Worm (Caenorhabditis elegans): Measurements from ENCODE around the gene cyp-33C4.

Gene cyp-33C4

DNA sequence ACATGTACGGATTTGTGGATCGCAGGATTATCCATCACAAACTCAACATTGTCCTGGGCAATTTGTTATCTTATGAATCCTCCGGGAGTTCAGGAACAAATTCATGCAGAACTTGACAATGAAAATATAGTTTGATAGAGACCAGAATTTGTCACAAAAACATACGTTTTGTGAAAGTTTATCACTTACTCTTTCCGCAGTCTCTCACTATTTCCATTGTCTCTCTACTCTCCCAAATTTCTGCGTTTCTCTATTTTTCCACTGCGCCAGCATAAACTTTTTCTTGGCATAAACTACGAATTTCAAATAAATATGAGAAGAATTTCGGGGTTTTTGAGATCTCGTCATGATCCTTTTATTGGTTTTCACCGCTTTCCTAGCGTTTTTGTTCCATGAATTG lies 6.7 kb downstream of the cyp-33C4 start, which contains the start of gene cyp-33C3:
TSS of gene cyp-33C3 (plus strand) at position 149 of the 400 bp plus-strand sequence.
- TF ChIP-seq nhr-19 (GFP tag; conservative IDR thresholded peaks at IDR 0.05): no peak
- peak in 1 of 6 experiments; percentile 21 for TF ChIP-seq elt-3 (tag; optimal IDR thresholded peaks at IDR 0.05)
- TF ChIP-seq lin-14 (GFP tag; optimal IDR thresholded peaks at IDR 0.05): peak; percentile 56
- TF ChIP-seq C16A3.4 (tag; optimal IDR thresholded peaks at IDR 0.05): no peak
- TF ChIP-seq efl-3 (GFP tag; optimal IDR thresholded peaks at IDR 0.05): no peak
- TF ChIP-seq blmp-1 (tag; optimal IDR thresholded peaks at IDR 0.05): peak; percentile 48
- peak; percentile 17 for TF ChIP-seq nhr-20 (tag; optimal IDR thresholded peaks at IDR 0.05)

DNA sequence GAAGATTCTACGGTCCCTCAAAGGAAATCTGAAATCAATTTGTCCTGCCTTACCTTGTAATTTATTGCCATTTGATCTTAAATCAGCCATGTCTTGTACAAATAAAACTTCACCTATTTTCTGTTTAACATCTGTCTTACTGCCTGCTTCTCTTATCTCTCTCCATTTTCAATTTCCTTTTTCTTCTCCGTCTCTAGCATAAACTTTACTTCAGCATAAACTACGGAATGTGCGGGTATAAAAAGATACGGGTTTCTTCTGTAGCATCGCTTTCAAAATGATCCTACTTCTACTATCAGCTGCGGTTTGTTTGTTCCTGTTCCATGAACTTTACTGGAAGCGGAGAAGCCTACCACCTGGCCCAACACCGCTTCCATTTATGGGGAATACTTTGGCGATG lies 8.8 kb downstream of the cyp-33C4 start, which contains the start of gene cyp-33C5:
TSS of gene cyp-33C5 (plus strand) at position 254 of the 400 bp plus-strand sequence.
- TF ChIP-seq lsy-2 (tag; optimal IDR thresholded peaks at IDR 0.05) (peak in 1 of 2 experiments; percentile 16), ceh-82 (tag; optimal IDR thresholded peaks at IDR 0.05) (peak in 1 of 3 experiments; percentile 17), fkh-10 (GFP tag; optimal IDR thresholded peaks at IDR 0.05) (no peak), nhr-85 (tag) (peak; percentile 67), snu-23 (GFP tag; optimal IDR thresholded peaks at IDR 0.05) (peak; percentile 29), efl-1 (optimal IDR thresholded peaks at IDR 0.05) (peak; percentile 43 to 59), efl-1 (GFP tag; optimal IDR thresholded peaks at IDR 0.05 in 1 of 2) (peak in 1 of 2 experiments; percentile 92), elt-3 (tag; optimal IDR thresholded peaks at IDR 0.05) (peak in 2 of 6 experiments; percentile 46 to 54), lin-14 (GFP tag; optimal IDR thresholded peaks at IDR 0.05) (peak; percentile 84), alr-1 (tag; optimal IDR thresholded peaks at IDR 0.05; ENCODE audit: borderline replicate concordance) (no peak), lin-35 (GFP tag; optimal IDR thresholded peaks at IDR 0.05) (peak in 1 of 2 experiments; percentile 31), elt-2 (tag; optimal IDR thresholded peaks at IDR 0.05) (peak; percentile 11), blmp-1 (tag; optimal IDR thresholded peaks at IDR 0.05) (peak; percentile 62), nhr-20 (tag; optimal IDR thresholded peaks at IDR 0.05) (peak; percentile 75), nhr-77 (tag; optimal IDR thresholded peaks at IDR 0.05) (peak; percentile 22), rnt-1 (tag; optimal IDR thresholded peaks at IDR 0.05) (peak; percentile 12), zip-4 (GFP tag; optimal IDR thresholded peaks at IDR 0.05) (no peak)

DNA sequence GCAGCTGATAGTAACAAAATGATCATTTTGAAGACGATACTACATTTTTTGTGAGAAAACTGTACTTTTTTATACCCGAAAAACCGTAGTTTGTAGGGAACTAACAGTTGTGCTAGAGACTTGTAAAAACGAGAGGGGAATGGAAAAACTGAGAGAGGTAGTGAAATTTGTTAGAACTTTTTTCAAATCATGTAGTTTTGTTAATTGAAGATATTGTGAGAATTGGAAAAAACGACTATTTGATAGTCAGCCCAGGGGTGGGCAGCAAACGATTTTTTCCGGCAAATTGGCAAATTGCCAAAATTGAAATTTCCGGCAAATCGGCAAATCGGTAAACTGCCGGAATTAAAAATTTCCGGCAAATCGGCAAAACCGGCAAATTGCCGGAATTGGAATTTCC lies 13.4 kb downstream of the cyp-33C4 start, which contains the start of gene cyp-33C6:
TSS of gene cyp-33C6 (minus strand) at position 101 of the 400 bp plus-strand sequence.
- no peak for TF ChIP-seq vab-15 (tag; optimal IDR thresholded peaks at IDR 0.05)
- no peak for TF ChIP-seq swsn-7 (tag; optimal IDR thresholded peaks at IDR 0.05)

DNA sequence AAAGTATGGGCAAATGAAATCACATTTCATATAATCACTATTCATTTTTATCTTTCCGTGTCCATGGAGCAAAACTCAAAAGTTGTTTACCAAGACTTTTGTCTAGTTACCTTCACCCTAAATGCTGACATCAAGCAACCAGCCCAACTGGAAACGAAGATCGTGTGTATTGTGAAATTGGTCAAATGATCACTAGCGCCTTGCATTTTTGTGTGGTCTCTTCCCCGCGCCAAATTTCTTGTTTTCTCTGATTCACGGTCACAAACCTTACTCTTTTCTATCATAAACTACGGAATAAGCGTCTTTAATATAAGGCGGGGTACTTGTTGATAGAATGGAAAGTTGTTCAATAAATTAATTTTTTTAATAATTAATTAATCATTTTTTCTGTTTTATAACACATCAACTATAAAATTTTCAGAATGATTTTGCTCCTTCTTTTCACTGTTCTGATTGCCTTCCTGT lies 14.2 kb downstream of the cyp-33C4 start, which contains the start of gene cyp-33C7:
TSS of gene cyp-33C7 (plus strand) at position 415 of the 465 bp plus-strand sequence.
- TF ChIP-seq Y116A8C.19 (tag; optimal IDR thresholded peaks at IDR 0.05; ENCODE audit: borderline replicate concordance): no peak
- TF ChIP-seq jun-1 (tag; optimal IDR thresholded peaks at IDR 0.05): peak; percentile 46
- TF ChIP-seq hlh-4 (tag; optimal IDR thresholded peaks at IDR 0.05): no peak
- TF ChIP-seq hlh-17 (GFP tag; optimal IDR thresholded peaks at IDR 0.05; ENCODE audit: borderline replicate concordance): no peak
- TF ChIP-seq nhr-12 (tag; optimal IDR thresholded peaks at IDR 0.05): no peak
- TF ChIP-seq nhr-71 (tag; optimal IDR thresholded peaks at IDR 0.05): peak; percentile 59
- no peak for TF ChIP-seq rnt-1 (tag; optimal IDR thresholded peaks at IDR 0.05)
- TF ChIP-seq ets-5 (GFP tag; IDR thresholded peaks at IDR 0.05): no peak
- no peak for TF ChIP-seq fos-1 (tag; optimal IDR thresholded peaks at IDR 0.05)
- TF ChIP-seq ceh-82 (tag; optimal IDR thresholded peaks at IDR 0.05): peak in 1 of 3 experiments; percentile 26
- peak; percentile 33 for TF ChIP-seq snu-23 (GFP tag; optimal IDR thresholded peaks at IDR 0.05)
- no peak for TF ChIP-seq nhr-19 (GFP tag; conservative IDR thresholded peaks at IDR 0.05)
- no peak for TF ChIP-seq lin-13 (GFP tag; optimal IDR thresholded peaks at IDR 0.05)
- peak; percentile 14 for TF ChIP-seq tbx-2 (tag; optimal IDR thresholded peaks at IDR 0.05)
- TF ChIP-seq lin-14 (GFP tag; optimal IDR thresholded peaks at IDR 0.05): peak; percentile 88
- TF ChIP-seq elt-3 (tag; optimal IDR thresholded peaks at IDR 0.05): peak in 1 of 6 experiments; percentile 37
- TF ChIP-seq ceh-8 (GFP tag; optimal IDR thresholded peaks at IDR 0.05): no peak
- TF ChIP-seq C16A3.4 (tag; optimal IDR thresholded peaks at IDR 0.05): peak; percentile 25
- TF ChIP-seq pax-3 (tag; optimal IDR thresholded peaks at IDR 0.05): no peak
- peak; percentile 19 for TF ChIP-seq mep-1 (tag; optimal IDR thresholded peaks at IDR 0.05)
- TF ChIP-seq elt-2 (tag; optimal IDR thresholded peaks at IDR 0.05): peak; percentile 75
- TF ChIP-seq blmp-1 (tag; optimal IDR thresholded peaks at IDR 0.05): peak; percentile 20
- peak; percentile 36 for TF ChIP-seq nhr-90 (tag; optimal IDR thresholded peaks at IDR 0.05; ENCODE audit: poor library complexity)
- TF ChIP-seq pqm-1 (tag; optimal IDR thresholded peaks at IDR 0.05): no peak
- peak in 1 of 2 experiments; percentile 29 for TF ChIP-seq efl-1 (optimal IDR thresholded peaks at IDR 0.05)
- TF ChIP-seq efl-1 (GFP tag; optimal IDR thresholded peaks at IDR 0.05 in 1 of 2): peak in 1 of 2 experiments; percentile 52
- TF ChIP-seq mab-9 (GFP tag; IDR thresholded peaks at IDR 0.05): no peak
- no peak for TF ChIP-seq nhr-28 (tag; optimal IDR thresholded peaks at IDR 0.05)
- TF ChIP-seq fkh-8 (tag; optimal IDR thresholded peaks at IDR 0.05): peak; percentile 2
- TF ChIP-seq dpl-1 (GFP tag; optimal IDR thresholded peaks at IDR 0.05): peak in 2 of 3 experiments; percentile 11 to 33
- no peak for TF ChIP-seq nhr-11 (tag; optimal IDR thresholded peaks at IDR 0.05)
- no peak for TF ChIP-seq aha-1 (tag; optimal IDR thresholded peaks at IDR 0.05)
